Worm (Caenorhabditis elegans) whole organism, L4 larva: ENCODE data around the gene ndub-11.

Source experiments
- F44E2.7 ChIP-seq: fragments of 200-800 bp; sonication (Bioruptor generic); IDR thresholded peaks from 2 replicates; pipeline ENCODE4 v2.1.2; 2022; ENCODE audit warnings: missing genetic modification characterization, missing compliant biosample characterization
- R02D3.7 ChIP-seq: fragments of 150-350 bp; sonication (generic microtip); optimal IDR thresholded peaks from 3 replicates; lab custom pipeline; 2014; ENCODE audit warnings: missing biosample characterization, missing genetic modification characterization
- T20F7.1 ChIP-seq: fragments of 200-800 bp; sonication (Bioruptor generic); optimal IDR thresholded peaks from 2 replicates; lab custom pipeline; 2018; ENCODE audit warnings: mild to moderate bottlenecking, missing genetic modification characterization, missing compliant biosample characterization
- Y105C5A.15 ChIP-seq: fragments of 200-800 bp; sonication (Bioruptor generic); IDR thresholded peaks from 2 replicates; pipeline ENCODE4 v1.3.6; 2022; ENCODE audit warnings: missing genetic modification characterization, missing compliant biosample characterization
- Y75B8A.6 ChIP-seq: fragments of 200-800 bp; sonication (Bioruptor generic); IDR thresholded peaks from 2 replicates; pipeline ENCODE4 v1.3.6; 2022; ENCODE audit warnings: missing genetic modification reagents, missing genetic modification characterization, missing compliant biosample characterization
- ama-1 ChIP-seq: fragments of 150-350 bp; optimal IDR thresholded peaks from 2 replicates; lab custom pipeline; 2014; ENCODE audit warnings: inconsistent platforms, mixed read lengths
- arid-1 ChIP-seq: fragments of 200-800 bp; sonication (Bioruptor generic); conservative IDR thresholded peaks from 2 replicates; pipeline ENCODE4 v1.3.6; 2022; ENCODE audit warnings: missing genetic modification reagents, missing genetic modification characterization, missing compliant biosample characterization
- ceh-28 ChIP-seq: fragments of 150-350 bp; optimal IDR thresholded peaks from 2 replicates; lab custom pipeline; 2014; ENCODE audit warnings: missing biosample characterization, missing genetic modification reagents, missing genetic modification characterization
- ceh-32 ChIP-seq: sonication (generic microtip); optimal IDR thresholded peaks from 2 replicates; lab custom pipeline; 2016; ENCODE audit warnings: mild to moderate bottlenecking, missing genetic modification characterization, missing compliant biosample characterization; ENCODE audit not compliant: poor library complexity
- ceh-82 ChIP-seq: sonication (generic microtip); optimal IDR thresholded peaks from 2 replicates; lab custom pipeline; 2017; ENCODE audit warnings: missing biosample characterization, missing genetic modification characterization
- cey-2 ChIP-seq: sonication (generic microtip); optimal IDR thresholded peaks from 3 replicates; lab custom pipeline; 2017; ENCODE audit warnings: missing genetic modification characterization, mild to moderate bottlenecking, missing compliant biosample characterization, antibody characterized with exemption, borderline replicate concordance; ENCODE audit not compliant: insufficient read depth
- daf-16 ChIP-seq, 3 experiments: sonication (generic microtip); optimal IDR thresholded peaks; 2 replicates each; lab custom pipeline; 2016 to 2017; ENCODE audit warnings: missing genetic modification characterization in 3 of 3, missing genetic modification reagents in 3 of 3, mild to moderate bottlenecking in 2 of 3, missing compliant biosample characterization in 2 of 3, missing biosample characterization in 1 of 3, moderate library complexity in 1 of 3
- daf-19 ChIP-seq: fragments of 200-800 bp; sonication (Bioruptor generic); conservative IDR thresholded peaks from 2 replicates; pipeline ENCODE4 v1.3.6; 2022; ENCODE audit warnings: missing genetic modification characterization, missing compliant biosample characterization
- dmd-6 ChIP-seq: fragments of 200-800 bp; sonication (Bioruptor generic); IDR thresholded peaks from 2 replicates; pipeline ENCODE4 v1.3.6; 2022; ENCODE audit warnings: missing genetic modification reagents, missing genetic modification characterization, missing compliant biosample characterization
- dmd-9 ChIP-seq: fragments of 200-800 bp; sonication (Bioruptor generic); IDR thresholded peaks from 2 replicates; pipeline ENCODE4 v1.3.6; 2022; ENCODE audit warnings: missing genetic modification reagents, missing genetic modification characterization, missing compliant biosample characterization
- dpl-1 ChIP-seq: fragments of 150-350 bp; optimal IDR thresholded peaks from 2 replicates; lab custom pipeline; 2014; ENCODE audit warnings: missing biosample characterization, missing genetic modification reagents, missing genetic modification characterization
- egl-27 ChIP-seq: sonication (generic microtip); optimal IDR thresholded peaks from 3 replicates; lab custom pipeline; 2017; ENCODE audit warnings: missing biosample characterization, missing genetic modification reagents, missing genetic modification characterization
- gei-8 ChIP-seq: fragments of 200-800 bp; sonication (Bioruptor generic); optimal IDR thresholded peaks from 2 replicates; lab custom pipeline; 2018; ENCODE audit warnings: mild to moderate bottlenecking, missing genetic modification characterization, missing compliant biosample characterization
- hif-1 ChIP-seq, 2 experiments: sonication (generic microtip); optimal IDR thresholded peaks; 2 replicates each; lab custom pipeline; 2016 to 2017; ENCODE audit warnings: missing compliant biosample characterization in 2 of 2, missing genetic modification characterization in 2 of 2, missing genetic modification reagents in 2 of 2, missing genotype in 2 of 2, mild to moderate bottlenecking in 1 of 2
- hlh-11 ChIP-seq: fragments of 200-800 bp; sonication (Bioruptor generic); optimal IDR thresholded peaks from 2 replicates; lab custom pipeline; 2018; ENCODE audit warnings: mild to moderate bottlenecking, missing genetic modification characterization, missing compliant biosample characterization
- jun-1 ChIP-seq: fragments of 150-350 bp; optimal IDR thresholded peaks from 2 replicates; lab custom pipeline; 2014; ENCODE audit warnings: missing biosample characterization, missing genetic modification reagents, missing genetic modification characterization
- lim-7 ChIP-seq: fragments of 200-800 bp; sonication (Bioruptor generic); IDR thresholded peaks from 2 replicates; pipeline ENCODE4 v1.3.6; 2022; ENCODE audit warnings: missing genetic modification characterization, missing compliant biosample characterization
- lin-39 ChIP-seq: fragments of 150-350 bp; optimal IDR thresholded peaks from 2 replicates; lab custom pipeline; 2014; ENCODE audit warnings: missing biosample characterization, missing genetic modification reagents, missing genetic modification characterization
- lir-3 ChIP-seq: sonication (generic microtip); optimal IDR thresholded peaks from 2 replicates; lab custom pipeline; 2016; ENCODE audit warnings: mild to moderate bottlenecking, missing genetic modification characterization, missing compliant biosample characterization
- lsy-2 ChIP-seq, 2 experiments: fragments of 150-350 bp in 1 of 2; sonication (generic microtip) in 1 of 2; optimal IDR thresholded peaks; 2 replicates each; lab custom pipeline; 2014 to 2017; ENCODE audit warnings: missing biosample characterization in 2 of 2, missing genetic modification characterization in 2 of 2
- mdl-1 ChIP-seq, 2 experiments: fragments of 150-350 bp in 1 of 2; sonication (generic microtip) in 1 of 2; optimal IDR thresholded peaks; 2 replicates each; lab custom pipeline; 2014 to 2017; ENCODE audit warnings: missing biosample characterization in 2 of 2, missing genetic modification characterization in 2 of 2
- mdt-29 ChIP-seq: fragments of 200-800 bp; sonication (Bioruptor generic); IDR thresholded peaks from 2 replicates; pipeline ENCODE4 v1.3.6; 2022; ENCODE audit warnings: missing genetic modification reagents, missing genetic modification characterization, missing compliant biosample characterization
- mep-1 ChIP-seq: fragments of 150-350 bp; sonication (generic microtip); optimal IDR thresholded peaks from 3 replicates; lab custom pipeline; 2014; ENCODE audit warnings: missing biosample characterization, missing genetic modification characterization
- mes-2 ChIP-seq: sonication (generic microtip); optimal IDR thresholded peaks from 2 replicates; lab custom pipeline; 2016; ENCODE audit warnings: missing genotype, mild to moderate bottlenecking, missing genetic modification characterization, missing compliant biosample characterization; ENCODE audit not compliant: poor library complexity, severe bottlenecking
- mxl-2 ChIP-seq: fragments of 200-800 bp; sonication (Bioruptor generic); conservative IDR thresholded peaks from 2 replicates; pipeline ENCODE4 v1.3.6; 2022; ENCODE audit warnings: missing genetic modification reagents, missing genetic modification characterization, missing compliant biosample characterization
- mxl-3 ChIP-seq: fragments of 200-800 bp; sonication (Bioruptor generic); optimal IDR thresholded peaks from 2 replicates; lab custom pipeline; 2018; ENCODE audit warnings: mild to moderate bottlenecking, missing genetic modification characterization, missing compliant biosample characterization
- nhr-102 ChIP-seq: sonication (generic microtip); optimal IDR thresholded peaks from 2 replicates; lab custom pipeline; 2016; ENCODE audit warnings: mild to moderate bottlenecking, missing genetic modification characterization, moderate library complexity, missing compliant biosample characterization
- nhr-11 ChIP-seq: fragments of 150-350 bp; optimal IDR thresholded peaks from 2 replicates; lab custom pipeline; 2014; ENCODE audit warnings: missing biosample characterization, missing genetic modification characterization
- nhr-111 ChIP-seq: fragments of 200-800 bp; sonication (Bioruptor generic); optimal IDR thresholded peaks from 2 replicates; lab custom pipeline; 2018; ENCODE audit warnings: mild to moderate bottlenecking, missing genetic modification characterization, missing compliant biosample characterization
- nhr-25 ChIP-seq: sonication (generic microtip); optimal IDR thresholded peaks from 2 replicates; lab custom pipeline; 2017; ENCODE audit warnings: missing genetic modification characterization, mild to moderate bottlenecking, missing compliant biosample characterization, antibody characterized with exemption, moderate library complexity, borderline replicate concordance; ENCODE audit not compliant: insufficient read depth
- nhr-28 ChIP-seq: fragments of 150-350 bp; optimal IDR thresholded peaks from 2 replicates; lab custom pipeline; 2014; ENCODE audit warnings: missing biosample characterization, missing genetic modification characterization
- nhr-42 ChIP-seq: fragments of 200-800 bp; sonication (Bioruptor generic); IDR thresholded peaks from 2 replicates; pipeline ENCODE4 v1.3.6; 2022; ENCODE audit warnings: missing genetic modification characterization, missing compliant biosample characterization
- nhr-48 ChIP-seq: sonication (generic microtip); optimal IDR thresholded peaks from 2 replicates; lab custom pipeline; 2016; ENCODE audit warnings: mild to moderate bottlenecking, missing genetic modification characterization, missing compliant biosample characterization
- nhr-6 ChIP-seq: fragments of 150-350 bp; optimal IDR thresholded peaks from 2 replicates; lab custom pipeline; 2014; ENCODE audit warnings: missing biosample characterization, missing genetic modification characterization
- nhr-77 ChIP-seq: fragments of 150-350 bp; optimal IDR thresholded peaks from 2 replicates; lab custom pipeline; 2014; ENCODE audit warnings: missing biosample characterization, missing genetic modification characterization
- php-3 ChIP-seq: fragments of 200-800 bp; sonication (Bioruptor generic); IDR thresholded peaks from 2 replicates; pipeline ENCODE4 v1.3.6; 2022; ENCODE audit warnings: missing genetic modification reagents, missing genetic modification characterization, missing compliant biosample characterization
- pqm-1 ChIP-seq: sonication (generic microtip); optimal IDR thresholded peaks from 2 replicates; lab custom pipeline; 2017; ENCODE audit warnings: missing biosample characterization, missing genetic modification characterization
- skn-1 ChIP-seq: fragments of 150-350 bp; optimal IDR thresholded peaks from 2 replicates; lab custom pipeline; 2014; ENCODE audit warnings: missing biosample characterization, missing genetic modification characterization
- snpc-4 ChIP-seq: fragments of 150-350 bp; optimal IDR thresholded peaks from 2 replicates; lab custom pipeline; 2014; ENCODE audit warnings: missing biosample characterization, missing genetic modification characterization
- spr-3 ChIP-seq: fragments of 200-800 bp; sonication (Bioruptor generic); optimal IDR thresholded peaks from 2 replicates; lab custom pipeline; 2018; ENCODE audit warnings: mild to moderate bottlenecking, missing genetic modification characterization, missing compliant biosample characterization
- tag-97 ChIP-seq: fragments of 200-800 bp; sonication (Bioruptor generic); IDR thresholded peaks from 2 replicates; pipeline ENCODE4 v1.3.6; 2022; ENCODE audit warnings: missing genetic modification characterization, missing compliant biosample characterization
- unc-130 ChIP-seq: sonication (generic microtip); optimal IDR thresholded peaks from 2 replicates; lab custom pipeline; 2016; ENCODE audit warnings: missing genetic modification reagents, missing genetic modification characterization, missing compliant biosample characterization
- unc-39 ChIP-seq: sonication (generic microtip); optimal IDR thresholded peaks from 2 replicates; lab custom pipeline; 2017; ENCODE audit warnings: missing biosample characterization, missing genetic modification characterization
- unc-62 ChIP-seq, 3 experiments: fragments of 150-350 bp in 1 of 3; sonication (generic microtip); optimal IDR thresholded peaks in 2 of 3; peaks in 1 of 3; 1 replicate in 1 of 3; 2 replicates in 2 of 3; lab custom pipeline; 2014 to 2017; ENCODE audit warnings: missing biosample characterization in 3 of 3, missing genetic modification characterization in 3 of 3, missing genetic modification reagents in 3 of 3, missing genotype in 1 of 3
- zfp-2 ChIP-seq: sonication (generic microtip); optimal IDR thresholded peaks from 2 replicates; lab custom pipeline; 2016; ENCODE audit warnings: mild to moderate bottlenecking, missing genetic modification characterization, missing compliant biosample characterization
- zip-2 ChIP-seq: fragments of 150-350 bp; optimal IDR thresholded peaks from 2 replicates; lab custom pipeline; 2014; ENCODE audit warnings: missing biosample characterization, missing genetic modification characterization

The ndub-11 gene

DNA sequence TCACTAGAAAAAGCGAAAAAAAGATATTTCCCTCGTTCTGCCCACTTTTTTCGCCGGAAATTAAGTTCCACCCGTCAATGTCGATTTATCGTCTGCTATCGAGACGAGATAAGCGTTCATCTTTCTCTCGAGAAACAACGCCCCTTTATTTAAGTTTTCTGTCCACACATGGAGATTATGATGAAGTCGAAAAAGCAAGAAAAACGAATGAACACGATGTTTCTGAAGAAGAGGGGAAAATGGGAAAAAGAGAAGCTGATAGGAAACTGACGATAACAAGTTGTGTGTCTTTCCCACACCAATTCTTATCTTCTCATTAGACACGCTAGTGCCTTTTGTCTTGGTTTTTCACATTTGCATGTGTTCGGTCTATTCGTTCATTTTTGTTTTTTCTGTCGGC lies 44.8 kb upstream of the ndub-11 start (continued):
- TF ChIP-seq snpc-4 (tag; lab: Kevin White, UChicago) (no peak), nhr-48 (tag; lab: Kevin White, UChicago) (peak; percentile 30), nhr-77 (tag; lab: Kevin White, UChicago) (no peak), unc-130 (GFP tag; lab: Kevin White, UChicago) (no peak), lir-3 (no peak), ama-1 (lab: Kevin White, UChicago) (no peak), nhr-25 (no peak), mes-2 (no peak), nhr-6 (tag; lab: Kevin White, UChicago) (no peak), gei-8 (GFP tag; lab: Kevin White, UChicago) (no peak), nhr-28 (tag; lab: Kevin White, UChicago) (peak; percentile 67), dpl-1 (no peak), nhr-11 (no peak), Y75B8A.6 (GFP tag; lab: Robert Waterston, UW) (0 out of 2 replicates have a peak, but pooled peaks have one; percentile 33), cey-2 (tag; lab: Kevin White, UChicago) (no peak), F44E2.7 (no peak), zip-2 (tag; lab: Kevin White, UChicago) (no peak), mxl-2 (no peak), mxl-3 (GFP tag; lab: Kevin White, UChicago) (peak; percentile 62), zfp-2 (tag; lab: Kevin White, UChicago) (no peak), hif-1 (tag; optimal IDR thresholded peaks at IDR 0.05; lab: Kevin White, UChicago) (no peak), mdl-1 (tag; optimal IDR thresholded peaks at IDR 0.05; lab: Kevin White, UChicago) (peak in 1 of 2 experiments; percentile 37), lim-7 (GFP tag; lab: Robert Waterston, UW) (no peak), dmd-9 (GFP tag; lab: Robert Waterston, UW) (no peak), R02D3.7 (no peak), egl-27 (tag; lab: Kevin White, UChicago) (no peak), lsy-2 (tag; optimal IDR thresholded peaks at IDR 0.05; lab: Kevin White, UChicago) (no peak), unc-62 (GFP tag; optimal IDR thresholded peaks at IDR 0.05 in 1 of 2; lab: Kevin White, UChicago) (no peak), unc-62 (tag; optimal IDR thresholded peaks at IDR 0.05; lab: Kevin White, UChicago) (no peak), dmd-6 (peak; percentile 63), Y105C5A.15 (GFP tag; lab: Robert Waterston, UW) (no peak), unc-39 (tag; lab: Kevin White, UChicago) (no peak), skn-1 (tag; lab: Kevin White, UChicago) (no peak), T20F7.1 (GFP tag; lab: Kevin White, UChicago) (no peak), arid-1 (GFP tag; lab: Robert Waterston, UW) (no peak), nhr-102 (no peak), daf-19 (GFP tag; lab: Robert Waterston, UW) (no peak), spr-3 (GFP tag; lab: Kevin White, UChicago) (no peak), daf-16 (GFP tag; optimal IDR thresholded peaks at IDR 0.05; lab: Kevin White, UChicago) (no peak), daf-16 (tag; optimal IDR thresholded peaks at IDR 0.05; lab: Kevin White, UChicago) (peak; percentile 34), ceh-82 (no peak), tag-97 (GFP tag; lab: Robert Waterston, UW) (no peak), nhr-111 (no peak), jun-1 (tag; lab: Kevin White, UChicago) (no peak), mep-1 (tag; lab: Kevin White, UChicago) (no peak), lin-39 (tag; lab: Kevin White, UChicago) (no peak), nhr-42 (GFP tag; lab: Robert Waterston, UW) (no peak), mdt-29 (GFP tag; lab: Robert Waterston, UW) (no peak), pqm-1 (peak; percentile 90), php-3 (GFP tag; lab: Robert Waterston, UW) (no peak), ceh-28 (tag; lab: Kevin White, UChicago) (no peak), hlh-11 (tag; lab: Kevin White, UChicago) (peak; percentile 45), ceh-32 (no peak)
